Fruit fly (Drosophila melanogaster) whole organism, wandering third instar larva: ENCODE results near the gene CG17190.

Experiments used
- Abd-B ChIP-seq: fragments of >200 bp; optimal IDR thresholded peaks from 2 replicates; lab custom pipeline; 2017; ENCODE audit warnings: missing biosample characterization, missing genetic modification characterization
- CG9705 ChIP-seq: fragments of 200-800 bp; sonication (Bioruptor generic); optimal IDR thresholded peaks from 2 replicates; lab custom pipeline; 2018; ENCODE audit warnings: missing biosample characterization, mild to moderate bottlenecking, missing genetic modification characterization
- CrebA ChIP-seq: fragments of 200-800 bp; sonication (Bioruptor generic); optimal IDR thresholded peaks from 2 replicates; lab custom pipeline; 2016; ENCODE audit warnings: missing biosample characterization, mild to moderate bottlenecking, missing genetic modification characterization, borderline replicate concordance
- Dfd ChIP-seq: fragments of >200 bp; optimal IDR thresholded peaks from 2 replicates; lab custom pipeline; 2017; ENCODE audit warnings: missing biosample characterization, missing genetic modification characterization
- Dif ChIP-seq: fragments of 200-275, 200-300 bp; sonication (Bioruptor generic); optimal IDR thresholded peaks from 2 replicates; lab custom pipeline; 2018; ENCODE audit warnings: missing biosample characterization, missing genetic modification characterization; ENCODE audit not compliant: partially characterized antibody
- GATAd ChIP-seq: sonication (Bioruptor generic); optimal IDR thresholded peaks from 2 replicates; lab custom pipeline; 2016; ENCODE audit warnings: missing biosample characterization, missing genetic modification characterization
- HLH106 ChIP-seq: fragments of 200-800 bp; optimal IDR thresholded peaks from 3 replicates; lab custom pipeline; 2019; ENCODE audit warnings: missing biosample characterization, mild to moderate bottlenecking, missing genetic modification characterization, moderate library complexity
- Hr78 ChIP-seq: fragments of >200 bp; optimal IDR thresholded peaks from 2 replicates; lab custom pipeline; 2017; ENCODE audit warnings: missing biosample characterization, missing genetic modification characterization
- Hr83 ChIP-seq: fragments of 200-300 bp; sonication (Bioruptor generic); optimal IDR thresholded peaks from 2 replicates; lab custom pipeline; 2016; ENCODE audit warnings: missing biosample characterization, mild to moderate bottlenecking, missing genetic modification characterization, moderate library complexity; ENCODE audit not compliant: poor library complexity, severe bottlenecking
- Jra ChIP-seq: sonication (Bioruptor generic); optimal IDR thresholded peaks from 2 replicates; lab custom pipeline; 2016; ENCODE audit warnings: missing biosample characterization, missing genetic modification characterization
- Mio ChIP-seq: sonication (Bioruptor generic); optimal IDR thresholded peaks from 2 replicates; lab custom pipeline; 2016; ENCODE audit warnings: missing biosample characterization, missing genetic modification characterization
- Myc ChIP-seq: fragments of >200 bp; optimal IDR thresholded peaks from 2 replicates; lab custom pipeline; 2017
- N ChIP-seq: fragments of >200 bp; optimal IDR thresholded peaks from 2 replicates; lab custom pipeline; 2018; ENCODE audit warnings: missing biosample characterization, missing external identifiers, missing genetic modification characterization
- OdsH ChIP-seq: fragments of 200-800 bp; sonication (Bioruptor generic); optimal IDR thresholded peaks from 2 replicates; lab custom pipeline; 2016; ENCODE audit warnings: missing biosample characterization, mild to moderate bottlenecking, missing genetic modification characterization
- Rel ChIP-seq, 2 experiments: fragments of 200-800 bp; sonication (Bioruptor generic) in 1 of 2; optimal IDR thresholded peaks; 2 replicates in 1 of 2; 3 replicates in 1 of 2; lab custom pipeline; 2016 to 2019; ENCODE audit warnings: mild to moderate bottlenecking in 2 of 2, missing biosample characterization in 2 of 2, missing genetic modification characterization in 2 of 2, moderate library complexity in 1 of 2
- Sp1 ChIP-seq: fragments of 200-800 bp; sonication (Bioruptor generic); optimal IDR thresholded peaks from 3 replicates; lab custom pipeline; 2019; ENCODE audit warnings: missing biosample characterization, mild to moderate bottlenecking, missing genetic modification characterization, moderate library complexity
- Vsx2 ChIP-seq: fragments of 200-300, 225-300 bp; sonication (Bioruptor generic); optimal IDR thresholded peaks from 2 replicates; lab custom pipeline; 2018; ENCODE audit warnings: missing biosample characterization, missing genetic modification characterization; ENCODE audit not compliant: partially characterized antibody
- br ChIP-seq: fragments of 200-800 bp; sonication (Bioruptor generic); optimal IDR thresholded peaks from 2 replicates; lab custom pipeline; 2016; ENCODE audit warnings: missing biosample characterization, missing genetic modification characterization
- brk ChIP-seq: fragments of 200-800 bp; sonication (Bioruptor generic); optimal IDR thresholded peaks from 2 replicates; lab custom pipeline; 2016; ENCODE audit warnings: missing biosample characterization, mild to moderate bottlenecking, missing genetic modification characterization
- dl ChIP-seq, 2 experiments: fragments of 175-275, 200-275 bp in 1 of 2; fragments of 200-275 bp in 1 of 2; sonication (Bioruptor generic); optimal IDR thresholded peaks; lab custom pipeline; 2018; ENCODE audit warnings: mild to moderate bottlenecking in 2 of 2, missing biosample characterization in 2 of 2, missing genetic modification characterization in 2 of 2, moderate library complexity in 2 of 2; ENCODE audit not compliant: partially characterized antibody in 2 of 2, insufficient read depth in 1 of 2
- dmrt93B ChIP-seq: fragments of 200-800 bp; sonication (Bioruptor generic); optimal IDR thresholded peaks from 2 replicates; lab custom pipeline; 2018; ENCODE audit warnings: missing biosample characterization, mild to moderate bottlenecking, missing genetic modification characterization
- dsf ChIP-seq: sonication (Bioruptor generic); optimal IDR thresholded peaks from 2 replicates; lab custom pipeline; 2016; ENCODE audit warnings: missing biosample characterization, missing genetic modification characterization, borderline replicate concordance
- ey ChIP-seq: fragments of 200-800 bp; sonication (Bioruptor generic); optimal IDR thresholded peaks from 2 replicates; lab custom pipeline; 2016; ENCODE audit warnings: missing biosample characterization, missing genetic modification characterization
- foxo ChIP-seq, 2 experiments: fragments of 200-800 bp; sonication (Bioruptor generic); optimal IDR thresholded peaks; 2 replicates in 1 of 2; 3 replicates in 1 of 2; lab custom pipeline; 2016 to 2017; ENCODE audit warnings: missing biosample characterization in 2 of 2, missing genetic modification characterization in 2 of 2
- fru ChIP-seq: fragments of 200-800 bp; sonication (Bioruptor generic); optimal IDR thresholded peaks from 3 replicates; lab custom pipeline; 2016; ENCODE audit warnings: missing biosample characterization, mild to moderate bottlenecking, missing genetic modification characterization
- h ChIP-seq: fragments of 200-800 bp; sonication (Bioruptor generic); optimal IDR thresholded peaks from 3 replicates; lab custom pipeline; 2016; ENCODE audit warnings: missing biosample characterization, mild to moderate bottlenecking, missing genetic modification characterization
- jim ChIP-seq: fragments of 175-275, 200-325 bp; sonication (Bioruptor generic); optimal IDR thresholded peaks from 2 replicates; lab custom pipeline; 2016; ENCODE audit warnings: missing biosample characterization, mild to moderate bottlenecking, missing genetic modification characterization
- lola ChIP-seq: fragments of >200 bp; optimal IDR thresholded peaks from 2 replicates; lab custom pipeline; 2017; ENCODE audit warnings: missing biosample characterization, missing genetic modification characterization
- psq ChIP-seq: fragments of 200-800 bp; sonication (Bioruptor generic); optimal IDR thresholded peaks from 3 replicates; lab custom pipeline; 2017; ENCODE audit warnings: missing biosample characterization, mild to moderate bottlenecking, missing genetic modification characterization, moderate library complexity
- rgr ChIP-seq: fragments of 200-800 bp; sonication (Bioruptor generic); optimal IDR thresholded peaks from 3 replicates; lab custom pipeline; 2016; ENCODE audit warnings: missing biosample characterization, mild to moderate bottlenecking, missing genetic modification characterization
- sage ChIP-seq: fragments of 200-800 bp; sonication (Bioruptor generic); optimal IDR thresholded peaks from 2 replicates; lab custom pipeline; 2016; ENCODE audit warnings: missing biosample characterization, mild to moderate bottlenecking, missing genetic modification characterization
- sv ChIP-seq: fragments of 200-800 bp; sonication (Bioruptor generic); optimal IDR thresholded peaks from 3 replicates; lab custom pipeline; 2016; ENCODE audit warnings: missing biosample characterization, missing genetic modification characterization
- tai ChIP-seq: sonication (Bioruptor generic); optimal IDR thresholded peaks from 2 replicates; lab custom pipeline; 2016; ENCODE audit warnings: missing biosample characterization, missing genetic modification characterization
- usp ChIP-seq: fragments of >200 bp; optimal IDR thresholded peaks from 2 replicates; lab custom pipeline; 2017; ENCODE audit warnings: missing biosample characterization, missing genetic modification characterization
- woc ChIP-seq: sonication (Bioruptor generic); optimal IDR thresholded peaks from 2 replicates; lab custom pipeline; 2016; ENCODE audit warnings: missing biosample characterization, mild to moderate bottlenecking, missing genetic modification characterization

CG17190 gene

dm6 chr3R:20007399-20008285 is 5.7 kb downstream of the CG17190 start:
- TF ChIP-seq Jra (GFP tag; lab: Kevin White, UChicago) (no peak), brk (GFP tag; lab: Kevin White, UChicago) (no peak), Mio (GFP tag; lab: Kevin White, UChicago) (no peak), Hr83 (GFP tag; lab: Kevin White, UChicago) (no peak), Abd-B (GFP tag; lab: Kevin White, UChicago) (no peak), GATAd (GFP tag; lab: Kevin White, UChicago) (no peak), HLH106 (tag; lab: Kevin White, UChicago) (no peak), Dfd (no peak), Rel (GFP tag; optimal IDR thresholded peaks at IDR 0.05; lab: Kevin White, UChicago) (no peak), Rel (tag; optimal IDR thresholded peaks at IDR 0.05; lab: Kevin White, UChicago) (no peak), dmrt93B (GFP tag; lab: Kevin White, UChicago) (no peak), dl (GFP tag; optimal IDR thresholded peaks at IDR 0.05; lab: Kevin White, UChicago; ENCODE audit: insufficient read depth in 1 of 2, partially characterized antibody in 2 of 2) (no peak), usp (no peak), h (no peak), sv (no peak), Myc (lab: Kevin White, UChicago) (no peak)

dm6 chr3R:20006617-20007016 is 6.7 kb downstream of the CG17190 start:
- no peak for TF ChIP-seq Sp1 (GFP tag; lab: Kevin White, UChicago)
- no peak for TF ChIP-seq ey (GFP tag; lab: Kevin White, UChicago)
- no peak for TF ChIP-seq jim (GFP tag; lab: Kevin White, UChicago)

- TF ChIP-seq dsf (GFP tag; lab: Kevin White, UChicago) (no peak), CrebA (GFP tag; lab: Kevin White, UChicago) (no peak), h (no peak), CG9705 (GFP tag; lab: Kevin White, UChicago) (no peak), psq (GFP tag; lab: Kevin White, UChicago) (no peak), usp (no peak), Myc (lab: Kevin White, UChicago) (no peak), Hr78 (GFP tag; lab: Kevin White, UChicago) (no peak), Rel (GFP tag; optimal IDR thresholded peaks at IDR 0.05; lab: Kevin White, UChicago) (no peak), Rel (tag; optimal IDR thresholded peaks at IDR 0.05; lab: Kevin White, UChicago) (no peak), brk (GFP tag; lab: Kevin White, UChicago) (no peak), Dif (GFP tag; lab: Kevin White, UChicago) (no peak), dmrt93B (GFP tag; lab: Kevin White, UChicago) (no peak), OdsH (GFP tag; lab: Kevin White, UChicago) (no peak), Sp1 (GFP tag; lab: Kevin White, UChicago) (no peak), lola (GFP tag; lab: Kevin White, UChicago) (no peak), Mio (GFP tag; lab: Kevin White, UChicago) (no peak), woc (GFP tag; lab: Kevin White, UChicago) (no peak)
These were observed 8.6 kb downstream of the CG17190 start for dm6 chr3R:20004697-20005096.

dm6 chr3R:20001595-20001997 is 11.7 kb downstream of the CG17190 start:
- TF ChIP-seq brk (GFP tag; lab: Kevin White, UChicago) (no peak), lola (GFP tag; lab: Kevin White, UChicago) (no peak), dsf (GFP tag; lab: Kevin White, UChicago) (no peak), jim (GFP tag; lab: Kevin White, UChicago) (no peak), woc (GFP tag; lab: Kevin White, UChicago) (peak; percentile 78), Hr78 (GFP tag; lab: Kevin White, UChicago) (no peak), GATAd (GFP tag; lab: Kevin White, UChicago) (no peak), CrebA (GFP tag; lab: Kevin White, UChicago) (no peak), fru (GFP tag; lab: Kevin White, UChicago) (peak; percentile 44), Dfd (no peak), Dif (GFP tag; lab: Kevin White, UChicago) (no peak), CG9705 (GFP tag; lab: Kevin White, UChicago) (no peak), foxo (GFP tag; optimal IDR thresholded peaks at IDR 0.05; lab: Kevin White, UChicago) (peak in 1 of 2 experiments; percentile 31), tai (no peak), usp (no peak), Sp1 (GFP tag; lab: Kevin White, UChicago) (peak; percentile 43), Vsx2 (GFP tag; lab: Kevin White, UChicago) (no peak), br (GFP tag; lab: Kevin White, UChicago) (peak; percentile 8), N (no peak), sv (no peak), sage (GFP tag; lab: Kevin White, UChicago) (no peak), Abd-B (GFP tag; lab: Kevin White, UChicago) (no peak), psq (GFP tag; lab: Kevin White, UChicago) (peak; percentile 37), ey (GFP tag; lab: Kevin White, UChicago) (no peak), Jra (GFP tag; lab: Kevin White, UChicago) (no peak), h (peak; percentile 23), rgr (GFP tag; lab: Kevin White, UChicago) (peak; percentile 17), dmrt93B (GFP tag; lab: Kevin White, UChicago) (peak; percentile 26), Rel (GFP tag; optimal IDR thresholded peaks at IDR 0.05; lab: Kevin White, UChicago) (no peak), Rel (tag; optimal IDR thresholded peaks at IDR 0.05; lab: Kevin White, UChicago) (no peak), OdsH (GFP tag; lab: Kevin White, UChicago) (peak; percentile 9), Mio (GFP tag; lab: Kevin White, UChicago) (no peak), HLH106 (tag; lab: Kevin White, UChicago) (peak; percentile 38)
